Fruit fly (Drosophila melanogaster): ENCODE measurements around the gene CG3982.

The CG3982 gene

DNA sequence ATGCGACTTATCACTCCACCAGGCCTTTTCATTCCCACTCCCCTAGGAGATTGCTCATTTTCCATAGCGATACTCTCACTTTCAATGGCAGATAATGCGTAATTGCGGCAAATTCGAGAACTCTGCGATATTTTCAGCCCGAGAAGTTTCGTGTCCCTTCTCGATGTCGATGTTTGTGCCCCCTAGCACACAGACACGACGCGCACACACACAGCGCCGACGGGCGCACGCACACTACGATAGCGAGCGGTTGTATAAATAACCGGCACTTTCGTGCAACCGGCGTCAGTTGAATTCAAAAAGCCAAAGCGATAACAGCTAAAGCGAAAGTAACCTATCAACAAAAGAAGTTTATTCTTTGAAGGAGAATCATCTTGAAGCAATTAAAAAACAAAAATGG, 35.6 kb downstream of the CG3982 start, which contains the start of gene Hsp23 (continued):
- TF ChIP-seq cwo (GFP tag; optimal IDR thresholded peaks at IDR 0.05) (no peak), Ssrp (tag; optimal IDR thresholded peaks at IDR 0.05) (no peak), ham (GFP tag; IDR thresholded peaks at IDR 0.05) (no peak), vfl (GFP tag; optimal IDR thresholded peaks at IDR 0.05) (no peak), Sry-δ (GFP tag; optimal IDR thresholded peaks at IDR 0.05) (no peak), CG11696 (GFP tag; IDR thresholded peaks at IDR 0.05) (no peak), CG14710 (tag; optimal IDR thresholded peaks at IDR 0.05) (no peak), Gsc (GFP tag; IDR thresholded peaks at IDR 0.05) (no peak), knrl (GFP tag; IDR thresholded peaks at IDR 0.05; ENCODE audit: partially characterized antibody) (no peak), NFAT (GFP tag; IDR thresholded peaks at IDR 0.05) (no peak), CG3847 (GFP tag; IDR thresholded peaks at IDR 0.05) (no peak), CG9817 (tag; optimal IDR thresholded peaks at IDR 0.05) (no peak), CG18262 (tag; optimal IDR thresholded peaks at IDR 0.05) (no peak), mam (GFP tag; optimal IDR thresholded peaks at IDR 0.05) (no peak), Meics (GFP tag; optimal IDR thresholded peaks at IDR 0.05) (no peak), tna (GFP tag; IDR thresholded peaks at IDR 0.05; ENCODE audit: partially characterized antibody) (no peak), pb (GFP tag; optimal IDR thresholded peaks at IDR 0.05) (no peak), CG10267 (tag; optimal IDR thresholded peaks at IDR 0.05) (no peak), CG10543 (GFP tag; optimal IDR thresholded peaks at IDR 0.05) (peak; percentile 17), jigr1 (GFP tag; IDR thresholded peaks at IDR 0.05) (no peak), Vsx1 (GFP tag; optimal IDR thresholded peaks at IDR 0.05) (no peak), sob (GFP tag; IDR thresholded peaks at IDR 0.05) (no peak), CG12299 (tag; optimal IDR thresholded peaks at IDR 0.05) (no peak), CG2129 (GFP tag; IDR thresholded peaks at IDR 0.05; ENCODE audit: partially characterized antibody) (no peak), CG12744 (GFP tag; optimal IDR thresholded peaks at IDR 0.05) (no peak), CG14860 (GFP tag; IDR thresholded peaks at IDR 0.05; ENCODE audit: partially characterized antibody) (no peak), tap (tag; optimal IDR thresholded peaks at IDR 0.05) (no peak), gfzf (GFP tag; optimal IDR thresholded peaks at IDR 0.05) (no peak), gt (GFP tag; IDR thresholded peaks at IDR 0.05) (no peak), onecut (GFP tag; IDR thresholded peaks at IDR 0.05) (peak; percentile 29; the same call in 1 of the 2 replicates), Jarid2 (GFP tag; optimal IDR thresholded peaks at IDR 0.05) (no peak), zf30C (GFP tag; optimal IDR thresholded peaks at IDR 0.05) (no peak), sens (GFP tag) (no peak), tin (GFP tag; optimal IDR thresholded peaks at IDR 0.05) (no peak), yki (optimal IDR thresholded peaks at IDR 0.05) (no peak), CG3407 (GFP tag; optimal IDR thresholded peaks at IDR 0.05) (no peak), ase (GFP tag; IDR thresholded peaks at IDR 0.05) (no peak), ewg (GFP tag; optimal IDR thresholded peaks at IDR 0.05) (no peak), CG14667 (GFP tag; IDR thresholded peaks at IDR 0.05) (no peak), Xbp1 (GFP tag; optimal IDR thresholded peaks at IDR 0.05) (no peak), Dad (GFP tag; optimal IDR thresholded peaks at IDR 0.05) (no peak), hth (optimal IDR thresholded peaks at IDR 0.05) (no peak), CG32767 (GFP tag; IDR thresholded peaks at IDR 0.05) (no peak), Sry-β (GFP tag; optimal IDR thresholded peaks at IDR 0.05) (no peak), kay (GFP tag; optimal IDR thresholded peaks at IDR 0.05) (no peak), CG3281 (GFP tag; optimal IDR thresholded peaks at IDR 0.05) (no peak), CG12942 (GFP tag; optimal IDR thresholded peaks at IDR 0.05) (no peak), nmo (GFP tag; optimal IDR thresholded peaks at IDR 0.05) (no peak), Nf-YC (tag; optimal IDR thresholded peaks at IDR 0.05) (peak; percentile 6), Dref (GFP tag; IDR thresholded peaks at IDR 0.05) (no peak), CG34224 (GFP tag; IDR thresholded peaks at IDR 0.05; ENCODE audit: partially characterized antibody) (peak; percentile 30; the same call in 1 of the 3 replicates), CG4282 (GFP tag; optimal IDR thresholded peaks at IDR 0.05) (no peak), CG8388 (GFP tag; optimal IDR thresholded peaks at IDR 0.05) (no peak)

Measured in whole organism, embryonic.